Worm (Caenorhabditis elegans) whole organism, L1 larva: ENCODE data around the gene C17G1.2.
A peak's percentile ranks its signal among the peaks of the same experiment; 100 is the strongest.

Experiments
- C16A3.4 ChIP-seq: fragments of 150-350 bp; optimal IDR thresholded peaks from 2 replicates; lab custom pipeline; 2014; ENCODE audit warnings: missing biosample characterization, missing genetic modification characterization
- C34B4.2 ChIP-seq: sonication (generic microtip); optimal IDR thresholded peaks from 2 replicates; lab custom pipeline; 2017; ENCODE audit warnings: mild to moderate bottlenecking, missing genetic modification characterization, missing compliant biosample characterization
- aly-2 ChIP-seq: fragments of 150-350 bp; optimal IDR thresholded peaks from 2 replicates; lab custom pipeline; 2014; ENCODE audit warnings: missing biosample characterization, missing genetic modification characterization
- ama-1 ChIP-seq: fragments of 150-350 bp; optimal IDR thresholded peaks from 2 replicates; lab custom pipeline; 2014
- ceh-63 ChIP-seq: fragments of 200-800 bp; sonication (Bioruptor generic); optimal IDR thresholded peaks from 2 replicates; lab custom pipeline; 2018; ENCODE audit warnings: mild to moderate bottlenecking, missing genetic modification characterization, missing compliant biosample characterization
- ceh-8 ChIP-seq: fragments of 200-800 bp; sonication (Bioruptor generic); optimal IDR thresholded peaks from 2 replicates; lab custom pipeline; 2018; ENCODE audit warnings: mild to moderate bottlenecking, missing genetic modification characterization, moderate library complexity, missing compliant biosample characterization
- ceh-82 ChIP-seq, 3 experiments: fragments of 150-350 bp in 1 of 3; sonication (generic microtip) in 2 of 3; optimal IDR thresholded peaks; 2 replicates each; lab custom pipeline; 2014 to 2017; ENCODE audit warnings: missing biosample characterization in 3 of 3, missing genetic modification characterization in 3 of 3
- ceh-88 ChIP-seq: fragments of 200-800 bp; sonication (Bioruptor generic); IDR thresholded peaks from 2 replicates; pipeline ENCODE4 v1.3.6; 2022; ENCODE audit warnings: missing genetic modification characterization, missing compliant biosample characterization
- ceh-90 ChIP-seq: sonication (generic microtip); optimal IDR thresholded peaks from 2 replicates; lab custom pipeline; 2016; ENCODE audit warnings: missing genetic modification characterization, missing compliant biosample characterization
- ces-1 ChIP-seq: fragments of 150-350 bp; optimal IDR thresholded peaks from 2 replicates; lab custom pipeline; 2014; ENCODE audit warnings: missing biosample characterization, missing genetic modification reagents, missing genetic modification characterization
- dpl-1 ChIP-seq, 3 experiments: fragments of 150-350 bp in 2 of 3; sonication (generic microtip) in 1 of 3; optimal IDR thresholded peaks; 2 replicates each; lab custom pipeline; 2014 to 2017; ENCODE audit warnings: missing biosample characterization in 3 of 3, missing genetic modification characterization in 3 of 3, missing genetic modification reagents in 3 of 3
- efl-1 ChIP-seq, 4 experiments: fragments of 150-350 bp; optimal IDR thresholded peaks in 3 of 4; peaks in 1 of 4; 1 replicate in 1 of 4; 2 replicates in 3 of 4; lab custom pipeline; 2014; ENCODE audit warnings: missing biosample characterization in 2 of 4, missing genetic modification characterization in 2 of 4, missing genetic modification reagents in 2 of 4
- efl-3 ChIP-seq: fragments of 200-800 bp; sonication (Bioruptor generic); optimal IDR thresholded peaks from 2 replicates; lab custom pipeline; 2018; ENCODE audit warnings: mild to moderate bottlenecking, missing genetic modification characterization, missing compliant biosample characterization
- egl-13 ChIP-seq: sonication (generic microtip); optimal IDR thresholded peaks from 2 replicates; lab custom pipeline; 2016; ENCODE audit warnings: missing genotype, missing genetic modification reagents, missing genetic modification characterization, missing compliant biosample characterization
- elt-2 ChIP-seq: sonication (generic microtip); optimal IDR thresholded peaks from 2 replicates; lab custom pipeline; 2016; ENCODE audit warnings: missing genetic modification characterization, mild to moderate bottlenecking, inconsistent platforms, missing compliant biosample characterization, missing genetic modification reagents
- elt-3 ChIP-seq, 6 experiments: fragments of 150-350 bp in 1 of 6; sonication (generic microtip); optimal IDR thresholded peaks; 2 replicates each; lab custom pipeline; 2017 to 2018; ENCODE audit warnings: missing biosample characterization in 6 of 6, missing genetic modification characterization in 6 of 6, inconsistent platforms in 1 of 6
- fkh-10 ChIP-seq: sonication (generic microtip); optimal IDR thresholded peaks from 2 replicates; lab custom pipeline; 2017; ENCODE audit warnings: missing biosample characterization, missing genetic modification reagents, missing genetic modification characterization
- fkh-4 ChIP-seq: sonication (generic microtip); optimal IDR thresholded peaks from 2 replicates; lab custom pipeline; 2016; ENCODE audit warnings: missing compliant biosample characterization, missing genetic modification characterization, borderline replicate concordance
- fos-1 ChIP-seq: fragments of 150-350 bp; optimal IDR thresholded peaks from 2 replicates; lab custom pipeline; 2014; ENCODE audit warnings: missing biosample characterization, missing genetic modification characterization
- hpl-2 ChIP-seq: fragments of 150-350 bp; optimal IDR thresholded peaks from 2 replicates; lab custom pipeline; 2014; ENCODE audit warnings: missing biosample characterization, missing genetic modification reagents, missing genetic modification characterization
- irx-1 ChIP-seq: sonication (generic microtip); optimal IDR thresholded peaks from 2 replicates; lab custom pipeline; 2016; ENCODE audit warnings: missing genetic modification characterization, missing compliant biosample characterization
- isw-1 ChIP-seq: fragments of 200-800 bp; sonication (Bioruptor generic); IDR thresholded peaks from 2 replicates; pipeline ENCODE4 v1.3.6; 2022; ENCODE audit warnings: missing genetic modification characterization, missing compliant biosample characterization
- jun-1 ChIP-seq: fragments of 150-350 bp; optimal IDR thresholded peaks from 2 replicates; lab custom pipeline; 2014; ENCODE audit warnings: missing biosample characterization, missing genetic modification reagents, missing genetic modification characterization
- lin-35 ChIP-seq, 2 experiments: fragments of 150-350 bp; optimal IDR thresholded peaks; 2 replicates each; lab custom pipeline; 2014; ENCODE audit warnings: missing biosample characterization in 2 of 2, missing genetic modification characterization in 2 of 2, missing genetic modification reagents in 2 of 2
- lin-39 ChIP-seq: fragments of 150-350 bp; optimal IDR thresholded peaks from 2 replicates; lab custom pipeline; 2014; ENCODE audit warnings: missing biosample characterization, missing genetic modification reagents, missing genetic modification characterization
- lsy-2 ChIP-seq, 2 experiments: fragments of 150-350 bp; optimal IDR thresholded peaks; 2 replicates each; lab custom pipeline; 2014; ENCODE audit warnings: missing biosample characterization in 2 of 2, missing genetic modification characterization in 2 of 2
- mab-9 ChIP-seq: fragments of 200-800 bp; sonication (Bioruptor generic); IDR thresholded peaks from 2 replicates; pipeline ENCODE4 v1.3.6; 2022; ENCODE audit warnings: missing genetic modification reagents, missing genetic modification characterization, missing compliant biosample characterization
- mep-1 ChIP-seq: fragments of 150-350 bp; optimal IDR thresholded peaks from 2 replicates; lab custom pipeline; 2014; ENCODE audit warnings: missing biosample characterization, missing genetic modification characterization
- nhr-11 ChIP-seq: fragments of 150-350 bp; optimal IDR thresholded peaks from 2 replicates; lab custom pipeline; 2014; ENCODE audit warnings: missing biosample characterization, missing genetic modification characterization
- nhr-19 ChIP-seq: fragments of 200-800 bp; sonication (Bioruptor generic); conservative IDR thresholded peaks from 2 replicates; pipeline ENCODE4 v1.3.6; 2022; ENCODE audit warnings: missing genetic modification characterization, missing compliant biosample characterization
- nhr-237 ChIP-seq: fragments of 150-350 bp; optimal IDR thresholded peaks from 2 replicates; lab custom pipeline; 2014; ENCODE audit warnings: missing biosample characterization, missing genetic modification characterization
- nhr-47 ChIP-seq: sonication (generic microtip); optimal IDR thresholded peaks from 2 replicates; lab custom pipeline; 2016; ENCODE audit warnings: mild to moderate bottlenecking, missing genetic modification characterization, moderate library complexity, missing compliant biosample characterization
- nhr-71 ChIP-seq: sonication (generic microtip); optimal IDR thresholded peaks from 2 replicates; lab custom pipeline; 2016; ENCODE audit warnings: mild to moderate bottlenecking, missing genetic modification characterization, moderate library complexity, missing compliant biosample characterization
- nhr-76 ChIP-seq: sonication (generic microtip); optimal IDR thresholded peaks from 2 replicates; lab custom pipeline; 2017; ENCODE audit warnings: missing biosample characterization, missing genetic modification characterization
- nhr-77 ChIP-seq: fragments of 150-350 bp; optimal IDR thresholded peaks from 2 replicates; lab custom pipeline; 2014; ENCODE audit warnings: missing biosample characterization, missing genetic modification characterization
- nhr-84 ChIP-seq: sonication (generic microtip); optimal IDR thresholded peaks from 2 replicates; lab custom pipeline; 2017; ENCODE audit warnings: missing biosample characterization, missing genetic modification characterization
- nhr-85 ChIP-seq: sonication (generic microtip); peaks from one replicate; lab custom pipeline; 2016; ENCODE audit warnings: missing genetic modification characterization, inconsistent platforms, missing compliant biosample characterization
- pag-3 ChIP-seq: sonication (generic microtip); optimal IDR thresholded peaks from 2 replicates; lab custom pipeline; 2017; ENCODE audit warnings: missing genetic modification characterization, mild to moderate bottlenecking, missing compliant biosample characterization, antibody characterized with exemption, borderline replicate concordance; ENCODE audit not compliant: insufficient read depth
- pax-3 ChIP-seq: fragments of 200-800 bp; sonication (Bioruptor generic); optimal IDR thresholded peaks from 2 replicates; lab custom pipeline; 2018; ENCODE audit warnings: mild to moderate bottlenecking, missing genetic modification characterization, moderate library complexity, missing compliant biosample characterization
- pqm-1 ChIP-seq: sonication (generic microtip); optimal IDR thresholded peaks from 3 replicates; lab custom pipeline; 2017; ENCODE audit warnings: missing biosample characterization, missing genetic modification characterization
- snu-23 ChIP-seq: sonication (generic microtip); optimal IDR thresholded peaks from 2 replicates; lab custom pipeline; 2016; ENCODE audit warnings: missing genetic modification characterization, missing compliant biosample characterization
- sox-4 ChIP-seq: sonication (generic microtip); optimal IDR thresholded peaks from 2 replicates; lab custom pipeline; 2016; ENCODE audit warnings: missing genetic modification characterization, missing compliant biosample characterization
- sup-37 ChIP-seq: fragments of 200-800 bp; sonication (Bioruptor generic); optimal IDR thresholded peaks from 2 replicates; lab custom pipeline; 2018; ENCODE audit warnings: mild to moderate bottlenecking, missing genetic modification characterization, missing compliant biosample characterization
- tbx-2 ChIP-seq: sonication (generic microtip); optimal IDR thresholded peaks from 2 replicates; lab custom pipeline; 2016; ENCODE audit warnings: missing genetic modification characterization, missing compliant biosample characterization
- tlp-1 ChIP-seq: fragments of 150-350 bp; optimal IDR thresholded peaks from 2 replicates; lab custom pipeline; 2014; ENCODE audit warnings: missing biosample characterization, missing genetic modification characterization
- unc-130 ChIP-seq: fragments of 150-350 bp; optimal IDR thresholded peaks from 2 replicates; lab custom pipeline; 2017; ENCODE audit warnings: missing biosample characterization, missing genetic modification characterization, inconsistent platforms
- unc-30 ChIP-seq: sonication (generic microtip); optimal IDR thresholded peaks from 2 replicates; lab custom pipeline; 2017; ENCODE audit warnings: missing biosample characterization, missing genetic modification characterization
- unc-62 ChIP-seq: fragments of 150-350 bp; optimal IDR thresholded peaks from 2 replicates; lab custom pipeline; 2014; ENCODE audit warnings: missing biosample characterization, missing genetic modification reagents, missing genetic modification characterization
- unc-86 ChIP-seq: sonication (generic microtip); optimal IDR thresholded peaks from 2 replicates; lab custom pipeline; 2016; ENCODE audit warnings: missing genetic modification characterization, missing compliant biosample characterization
- unc-98 ChIP-seq: fragments of 200-800 bp; sonication (Bioruptor generic); IDR thresholded peaks from 2 replicates; pipeline ENCODE4 v1.3.6; 2022; ENCODE audit warnings: missing genetic modification characterization, missing compliant biosample characterization
- xbp-1 ChIP-seq: sonication (generic microtip); optimal IDR thresholded peaks from 2 replicates; lab custom pipeline; 2016; ENCODE audit warnings: missing genetic modification characterization, missing compliant biosample characterization
- zag-1 ChIP-seq: fragments of 150-350 bp; optimal IDR thresholded peaks from 2 replicates; lab custom pipeline; 2014; ENCODE audit warnings: missing biosample characterization, missing genetic modification characterization
- zip-4 ChIP-seq: fragments of 200-800 bp; sonication (Bioruptor generic); optimal IDR thresholded peaks from 2 replicates; lab custom pipeline; 2018; ENCODE audit warnings: mild to moderate bottlenecking, missing genetic modification characterization, moderate library complexity, missing compliant biosample characterization

Gene C17G1.2

ce11 chrX:9958561-9958960, 37.2 kb downstream of the C17G1.2 start, which contains the start of gene ZC506.1 (continued):
- TF ChIP-seq pag-3 (tag; lab: Kevin White, UChicago): no peak
- peak; percentile 66 for TF ChIP-seq lin-39 (tag; lab: Kevin White, UChicago)
- TF ChIP-seq ceh-8 (GFP tag; lab: Kevin White, UChicago): peak; percentile 73
- peak; percentile 56 for TF ChIP-seq zip-4
- TF ChIP-seq fkh-10 (GFP tag; lab: Kevin White, UChicago): peak; percentile 94
- TF ChIP-seq unc-62 (GFP tag; lab: Kevin White, UChicago): no peak
- peak; percentile 6 for TF ChIP-seq pqm-1 (tag; lab: Kevin White, UChicago)
- peak; percentile 75 to 80 for TF ChIP-seq efl-1 (optimal IDR thresholded peaks at IDR 0.05; lab: Kevin White, UChicago)
- TF ChIP-seq efl-1 (GFP tag; optimal IDR thresholded peaks at IDR 0.05 in 1 of 2; lab: Kevin White, UChicago): peak; percentile 63 to 96
- peak; percentile 96 for TF ChIP-seq tbx-2
- peak; percentile 85 for TF ChIP-seq isw-1 (GFP tag; lab: Robert Waterston, UW)
- TF ChIP-seq ceh-88 (GFP tag; lab: Robert Waterston, UW): peak; percentile 75
- TF ChIP-seq sox-4 (tag; lab: Kevin White, UChicago): peak; percentile 73
- TF ChIP-seq ceh-90: peak; percentile 48
- TF ChIP-seq mep-1 (tag; lab: Kevin White, UChicago): peak; percentile 97
- peak; percentile 82 to 97 (median 91) for TF ChIP-seq ceh-82 (tag; optimal IDR thresholded peaks at IDR 0.05; lab: Kevin White, UChicago)
- no peak for TF ChIP-seq fkh-4
- TF ChIP-seq nhr-85: peak; percentile 95
- TF ChIP-seq jun-1 (tag; lab: Kevin White, UChicago): peak; percentile 93
- no peak for TF ChIP-seq nhr-76
- peak; percentile 66; the same call in 1 of the 2 replicates for TF ChIP-seq mab-9 (GFP tag; lab: Robert Waterston, UW)
- TF ChIP-seq dpl-1 (GFP tag; optimal IDR thresholded peaks at IDR 0.05; lab: Kevin White, UChicago): peak; percentile 63 to 69 (median 67)
- TF ChIP-seq aly-2 (tag; lab: Kevin White, UChicago): peak; percentile 58
- peak; percentile 86 to 93 for TF ChIP-seq lsy-2 (tag; optimal IDR thresholded peaks at IDR 0.05; lab: Kevin White, UChicago)
- peak; percentile 88 for TF ChIP-seq fos-1
- TF ChIP-seq irx-1: peak; percentile 92
- TF ChIP-seq nhr-84 (tag; lab: Kevin White, UChicago): no peak
- peak; percentile 95 for TF ChIP-seq nhr-19
- no peak for TF ChIP-seq unc-30 (tag; lab: Kevin White, UChicago)
- TF ChIP-seq C34B4.2: no peak
- TF ChIP-seq ama-1 (lab: Kevin White, UChicago): no peak
- TF ChIP-seq nhr-11: peak; percentile 37
- TF ChIP-seq lin-35 (GFP tag; optimal IDR thresholded peaks at IDR 0.05; lab: Kevin White, UChicago): peak; percentile 86 to 89
- TF ChIP-seq elt-3 (tag; optimal IDR thresholded peaks at IDR 0.05; lab: Kevin White, UChicago): peak in 4 of 6 experiments; percentile 3 to 83 (median 70)
- peak; percentile 91 for TF ChIP-seq xbp-1
- no peak for TF ChIP-seq efl-3 (GFP tag; lab: Kevin White, UChicago)
- TF ChIP-seq sup-37 (GFP tag; lab: Kevin White, UChicago): peak; percentile 72
- TF ChIP-seq elt-2 (tag; lab: Kevin White, UChicago): peak; percentile 81
- TF ChIP-seq C16A3.4 (tag; lab: Kevin White, UChicago): peak; percentile 98
- peak; percentile 96 for TF ChIP-seq nhr-77 (tag; lab: Kevin White, UChicago)
- peak; percentile 98 for TF ChIP-seq nhr-71 (tag; lab: Kevin White, UChicago)
- no peak for TF ChIP-seq ces-1 (GFP tag; lab: Kevin White, UChicago)
- peak; percentile 97 for TF ChIP-seq snu-23 (GFP tag; lab: Kevin White, UChicago)
- peak; percentile 82 for TF ChIP-seq nhr-237 (tag; lab: Kevin White, UChicago)
- peak; percentile 80 for TF ChIP-seq zag-1
- TF ChIP-seq egl-13: peak; percentile 87
- TF ChIP-seq nhr-47 (tag; lab: Kevin White, UChicago): peak; percentile 93
- TF ChIP-seq unc-98 (GFP tag; lab: Robert Waterston, UW): no peak
- no peak for TF ChIP-seq ceh-63 (GFP tag; lab: Kevin White, UChicago)
- TF ChIP-seq unc-86 (tag; lab: Kevin White, UChicago): peak; percentile 94
- TF ChIP-seq unc-130 (tag; lab: Kevin White, UChicago): peak; percentile 91
- TF ChIP-seq hpl-2 (GFP tag; lab: Kevin White, UChicago): peak; percentile 83
- TF ChIP-seq pax-3 (tag; lab: Kevin White, UChicago): peak; percentile 83
- no peak for TF ChIP-seq tlp-1
